Worm (Caenorhabditis elegans): ENCODE results near the gene C01G6.4.

The C01G6.4 gene

DNA sequence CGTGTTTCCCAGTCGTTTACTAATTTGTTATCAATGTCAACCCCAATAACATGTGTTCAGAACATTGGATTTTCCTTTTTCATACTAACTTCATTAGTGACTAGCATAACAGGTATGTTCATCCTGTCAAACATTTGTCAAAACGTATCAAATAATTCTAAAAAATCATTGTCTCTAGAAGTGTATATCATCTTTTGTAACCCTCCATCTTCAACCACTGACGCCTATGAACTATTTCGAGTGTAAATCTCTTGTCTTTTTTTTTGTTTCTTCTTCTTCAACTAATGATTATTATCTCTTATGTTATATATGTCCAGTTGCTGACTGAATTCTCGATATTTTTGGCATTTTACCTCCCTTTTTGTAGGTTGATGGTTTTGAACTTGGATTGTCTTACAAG lies 35.1 kb downstream of the C01G6.4 start:
- TF ChIP-seq mes-4 (tag; optimal IDR thresholded peaks at IDR 0.05) (no peak), lsy-27 (tag; optimal IDR thresholded peaks at IDR 0.05; ENCODE audit: borderline replicate concordance, insufficient read depth) (no peak), ceh-100 (GFP tag; IDR thresholded peaks at IDR 0.05) (no peak), ccch-3 (GFP tag; optimal IDR thresholded peaks at IDR 0.05) (no peak)

DNA sequence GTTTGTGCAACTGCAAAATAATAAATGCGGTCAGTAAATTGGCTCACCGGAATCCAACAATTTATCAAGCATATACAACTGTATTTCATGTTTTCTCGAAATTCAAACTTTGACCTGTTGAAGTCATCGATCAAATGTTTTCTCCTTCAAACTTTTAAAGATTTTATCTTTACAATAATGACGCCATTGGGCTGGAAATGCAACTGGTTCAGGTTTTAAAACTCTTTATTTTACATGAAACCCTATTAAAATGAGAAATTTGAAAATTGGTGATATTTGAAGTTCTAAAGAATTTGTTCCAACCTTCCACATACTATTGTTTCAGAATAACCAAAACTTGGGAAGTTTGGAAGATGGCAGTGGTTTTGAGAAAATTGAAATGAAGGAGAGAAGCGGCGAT lies 35.9 kb downstream of the C01G6.4 start:
- TF ChIP-seq xnd-1 (tag; optimal IDR thresholded peaks at IDR 0.05) (no peak), repo-1 (tag; optimal IDR thresholded peaks at IDR 0.05) (no peak), hmg-20 (GFP tag; IDR thresholded peaks at IDR 0.05) (no peak)

DNA sequence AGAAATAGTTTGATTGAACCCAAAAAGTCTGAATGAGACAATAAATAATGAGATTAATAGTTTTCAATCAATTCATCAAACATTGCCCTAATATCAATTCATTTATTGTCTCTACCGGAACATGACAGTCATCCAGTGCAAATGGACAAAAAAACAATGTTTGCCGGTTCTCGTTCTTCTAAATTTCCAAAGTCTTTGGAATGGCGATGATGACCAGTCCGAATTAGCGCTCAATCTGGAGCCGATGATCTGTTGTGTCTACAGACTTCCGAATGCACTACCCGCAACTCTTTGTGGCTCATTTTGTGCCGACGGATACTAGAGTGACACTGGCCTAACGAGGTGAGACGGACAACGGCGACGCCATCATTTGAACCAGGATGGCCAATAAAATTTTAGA lies 36.6 kb downstream of the C01G6.4 start, which contains the start of gene T26C5.3:
TSS of gene T26C5.3 (plus strand) at position 301 of the 400 bp plus-strand sequence.
- TF ChIP-seq lin-26 (GFP tag; IDR thresholded peaks at IDR 0.05) (no peak), cebp-1 (GFP tag; IDR thresholded peaks at IDR 0.05) (no peak), cebp-1 (tag; optimal IDR thresholded peaks at IDR 0.05) (no peak), pha-4 (tag; optimal IDR thresholded peaks at IDR 0.05) (no peak), mel-28 (tag; optimal IDR thresholded peaks at IDR 0.05; ENCODE audit: borderline replicate concordance) (no peak), unc-130 (GFP tag; optimal IDR thresholded peaks at IDR 0.05) (no peak), hrde-1 (tag; optimal IDR thresholded peaks at IDR 0.05; ENCODE audit: borderline replicate concordance) (no peak), tlf-1 (GFP tag; optimal IDR thresholded peaks at IDR 0.05) (no peak), athp-1 (tag; optimal IDR thresholded peaks at IDR 0.05) (no peak), hsf-1 (GFP tag; IDR thresholded peaks at IDR 0.05) (no peak), egl-18 (GFP tag; IDR thresholded peaks at IDR 0.05) (no peak), F23B12.7 (tag; optimal IDR thresholded peaks at IDR 0.05; ENCODE audit: insufficient read depth) (no peak)

- TF ChIP-seq hlh-26 (GFP tag; conservative IDR thresholded peaks at IDR 0.05), result no peak
- no peak for TF ChIP-seq sptf-2 (GFP tag; optimal IDR thresholded peaks at IDR 0.05)
- no peak for TF ChIP-seq ztf-18 (tag; optimal IDR thresholded peaks at IDR 0.05)
- TF ChIP-seq ceh-79 (tag; optimal IDR thresholded peaks at IDR 0.05), result no peak
- TF ChIP-seq nfya-1 (tag; optimal IDR thresholded peaks at IDR 0.05; ENCODE audit: borderline replicate concordance, insufficient read depth), result no peak
- TF ChIP-seq C17E4.6 (GFP tag; IDR thresholded peaks at IDR 0.05), result no peak
- TF ChIP-seq nhr-80 (tag; optimal IDR thresholded peaks at IDR 0.05), result no peak
- no peak for TF ChIP-seq D2030.7 (GFP tag; IDR thresholded peaks at IDR 0.05)
- no peak for TF ChIP-seq nfya-2 (GFP tag; IDR thresholded peaks at IDR 0.05)
- no peak for TF ChIP-seq madf-6 (GFP tag; IDR thresholded peaks at IDR 0.05)
- TF ChIP-seq snpc-1.3 (tag; optimal IDR thresholded peaks at IDR 0.05; ENCODE audit: insufficient read depth), result no peak
- TF ChIP-seq lin-26 (GFP tag; IDR thresholded peaks at IDR 0.05), result no peak
These were observed 39.0 kb downstream of the C01G6.4 start for ce11 chrII:9233813-9234212.

ce11 chrII:9232923-9233322 lies 39.9 kb downstream of the C01G6.4 start, which contains the start of gene T26C5.2:
T26C5.2 (plus strand) TSS chrII:9233223.
- TF ChIP-seq lin-54 (GFP tag; optimal IDR thresholded peaks at IDR 0.05) (no peak), ztf-28 (GFP tag; IDR thresholded peaks at IDR 0.05) (no peak), B0336.3 (GFP tag; IDR thresholded peaks at IDR 0.05) (no peak), madf-10 (tag; optimal IDR thresholded peaks at IDR 0.05) (no peak), ets-4 (GFP tag; optimal IDR thresholded peaks at IDR 0.05) (no peak), snpc-1.3 (tag; optimal IDR thresholded peaks at IDR 0.05; ENCODE audit: insufficient read depth) (no peak), unc-130 (GFP tag; optimal IDR thresholded peaks at IDR 0.05) (no peak), Y53F4B.3 (GFP tag; IDR thresholded peaks at IDR 0.05) (no peak), B0035.1 (tag; optimal IDR thresholded peaks at IDR 0.05) (no peak), sptf-2 (GFP tag; optimal IDR thresholded peaks at IDR 0.05) (no peak), ceh-27 (GFP tag; optimal IDR thresholded peaks at IDR 0.05) (no peak), Y67H2A.10 (GFP tag; conservative IDR thresholded peaks at IDR 0.05) (no peak), F37B4.10 (GFP tag; IDR thresholded peaks at IDR 0.05) (no peak)
